Fruit fly (Drosophila melanogaster): ENCODE measurements around the gene Mnn1.

dm6 chr2L:7076804-7077203 lies 20.7 kb downstream of the Mnn1 start:
- TF ChIP-seq OdsH (GFP tag; optimal IDR thresholded peaks at IDR 0.05) = no peak
- TF ChIP-seq HLH106 (tag; optimal IDR thresholded peaks at IDR 0.05) = no peak
- TF ChIP-seq psq (GFP tag; optimal IDR thresholded peaks at IDR 0.05) = no peak
- no peak for TF ChIP-seq Mio (GFP tag; optimal IDR thresholded peaks at IDR 0.05)
- no peak for TF ChIP-seq h (GFP tag; optimal IDR thresholded peaks at IDR 0.05)
- no peak for TF ChIP-seq Rel (GFP tag; optimal IDR thresholded peaks at IDR 0.05)
- TF ChIP-seq Rel (tag; optimal IDR thresholded peaks at IDR 0.05) = no peak
- no peak for TF ChIP-seq dmrt93B (GFP tag; optimal IDR thresholded peaks at IDR 0.05)
- TF ChIP-seq pan (optimal IDR thresholded peaks at IDR 0.05) = no peak
- no peak for TF ChIP-seq fru (GFP tag; optimal IDR thresholded peaks at IDR 0.05)
- no peak for TF ChIP-seq ey (GFP tag; optimal IDR thresholded peaks at IDR 0.05)
- no peak for TF ChIP-seq Abd-B (GFP tag; optimal IDR thresholded peaks at IDR 0.05)
- no peak for TF ChIP-seq rgr (GFP tag; optimal IDR thresholded peaks at IDR 0.05)
